Fruit fly (Drosophila melanogaster) whole organism, embryonic: Measurements from ENCODE around the gene CG14839.

Experiments
- Atf3 ChIP-seq: fragments of 200-800 bp; sonication (Bioruptor generic); optimal IDR thresholded peaks from 3 replicates; lab custom pipeline; 2016; ENCODE audit warnings: missing biosample characterization, missing genetic modification characterization
- CG10366 ChIP-seq: fragments of 200-800 bp; sonication (Bioruptor generic); IDR thresholded peaks from 2 replicates; pipeline ENCODE4 v1.3.6; 2022; ENCODE audit warnings: missing biosample characterization, missing genetic modification characterization
- CG10959 ChIP-seq: fragments of 200-800 bp; sonication (Bioruptor generic); IDR thresholded peaks from 2 replicates; pipeline ENCODE4 v1.3.6; 2022; ENCODE audit warnings: missing biosample characterization, missing genetic modification characterization
- CG10979 ChIP-seq: fragments of 200-800 bp; sonication (Bioruptor generic); optimal IDR thresholded peaks from 2 replicates; lab custom pipeline; 2018; ENCODE audit warnings: missing biosample characterization, mild to moderate bottlenecking, missing genetic modification characterization, moderate library complexity
- CG11398 ChIP-seq: fragments of 200-800 bp; sonication (Bioruptor generic); optimal IDR thresholded peaks from 2 replicates; lab custom pipeline; 2016; ENCODE audit warnings: missing biosample characterization, missing genetic modification characterization
- CG1603 ChIP-seq: fragments of 200-800 bp; sonication (Bioruptor generic); optimal IDR thresholded peaks from 2 replicates; lab custom pipeline; 2019; ENCODE audit warnings: missing biosample characterization, mild to moderate bottlenecking, missing genetic modification characterization, moderate library complexity
- CG16813 ChIP-seq: fragments of 200-800 bp; sonication (Bioruptor generic); IDR thresholded peaks from 3 replicates; pipeline ENCODE4 v1.3.6; 2022; ENCODE audit warnings: missing biosample characterization, missing genetic modification characterization; ENCODE audit not compliant: partially characterized antibody
- CG16815 ChIP-seq: fragments of 200-800 bp; sonication (Bioruptor generic); optimal IDR thresholded peaks from 3 replicates; lab custom pipeline; 2017; ENCODE audit warnings: missing biosample characterization, mild to moderate bottlenecking, missing genetic modification characterization
- CG18262 ChIP-seq: fragments of 200-800 bp; optimal IDR thresholded peaks from 3 replicates; lab custom pipeline; 2019; ENCODE audit warnings: missing biosample characterization, mild to moderate bottlenecking, missing genetic modification characterization, moderate library complexity
- CG18599 ChIP-seq: fragments of 200-800 bp; sonication (Bioruptor generic); optimal IDR thresholded peaks from 3 replicates; lab custom pipeline; 2017; ENCODE audit warnings: missing biosample characterization, missing genetic modification characterization, mild to moderate bottlenecking, moderate library complexity, missing genetic modification reagents
- CG2120 ChIP-seq: fragments of 200-800 bp; sonication (Bioruptor generic); optimal IDR thresholded peaks from 3 replicates; lab custom pipeline; 2016; ENCODE audit warnings: missing biosample characterization, missing genetic modification characterization
- CG2712 ChIP-seq: fragments of 200-800 bp; optimal IDR thresholded peaks from 3 replicates; lab custom pipeline; 2019; ENCODE audit warnings: missing biosample characterization, mild to moderate bottlenecking, missing genetic modification characterization, moderate library complexity
- CG31388 ChIP-seq: fragments of 200-800 bp; sonication (Bioruptor generic); optimal IDR thresholded peaks from 2 replicates; lab custom pipeline; 2016; ENCODE audit warnings: missing biosample characterization, missing genetic modification characterization
- CG3847 ChIP-seq: fragments of 200-800 bp; sonication (Bioruptor generic); IDR thresholded peaks from 2 replicates; pipeline ENCODE4 v1.3.6; 2022; ENCODE audit warnings: missing biosample characterization, missing genetic modification characterization
- CG4404 ChIP-seq: fragments of 200-800 bp; sonication (Bioruptor generic); IDR thresholded peaks from 2 replicates; pipeline ENCODE4 v1.3.6; 2022; ENCODE audit warnings: missing biosample characterization, missing genetic modification characterization
- CG6175 ChIP-seq: fragments of 200-800 bp; sonication (Bioruptor generic); IDR thresholded peaks from 3 replicates; pipeline ENCODE4 v1.3.6; 2022; ENCODE audit warnings: missing biosample characterization, missing genetic modification characterization
- CG6854 ChIP-seq: fragments of 200-800 bp; sonication (Bioruptor generic); optimal IDR thresholded peaks from 3 replicates; lab custom pipeline; 2017; ENCODE audit warnings: missing biosample characterization, mild to moderate bottlenecking, missing genetic modification characterization
- CG8281 ChIP-seq: fragments of 200-800 bp; sonication (Bioruptor generic); optimal IDR thresholded peaks from 2 replicates; lab custom pipeline; 2018; ENCODE audit warnings: missing biosample characterization, mild to moderate bottlenecking, missing genetic modification characterization, moderate library complexity
- CkIIα-i1 ChIP-seq: fragments of 200-800 bp; sonication (Bioruptor generic); IDR thresholded peaks from 2 replicates; pipeline ENCODE4 v1.3.6; 2022; ENCODE audit warnings: missing biosample characterization, missing genetic modification characterization
- Drgx ChIP-seq: fragments of 200-800 bp; sonication (Bioruptor generic); IDR thresholded peaks from 2 replicates; pipeline ENCODE4 v1.3.6; 2022; ENCODE audit warnings: missing biosample characterization, missing genetic modification characterization
- Fer1 ChIP-seq: fragments of 200-800 bp; sonication (Bioruptor generic); optimal IDR thresholded peaks from 2 replicates; lab custom pipeline; 2017; ENCODE audit warnings: missing biosample characterization, mild to moderate bottlenecking, missing genetic modification characterization
- Hr3 ChIP-seq: fragments of 200-800 bp; sonication (Bioruptor generic); optimal IDR thresholded peaks from 3 replicates; lab custom pipeline; 2016; ENCODE audit warnings: missing biosample characterization, missing genetic modification characterization
- Kr ChIP-seq: fragments of 200-800 bp; sonication (Bioruptor generic); optimal IDR thresholded peaks from 2 replicates; lab custom pipeline; 2017; ENCODE audit warnings: missing biosample characterization, mild to moderate bottlenecking, missing genetic modification characterization
- Med ChIP-seq: fragments of 200-800 bp; sonication (Bioruptor generic); peaks from one replicate; lab custom pipeline; 2016; ENCODE audit warnings: missing biosample characterization, missing genetic modification characterization, mild to moderate bottlenecking, inconsistent platforms, moderate library complexity
- NK7.1 ChIP-seq: fragments of 200-800 bp; sonication (Bioruptor generic); optimal IDR thresholded peaks from 3 replicates; lab custom pipeline; 2016; ENCODE audit warnings: missing biosample characterization, missing genetic modification characterization
- Nf-YA ChIP-seq: fragments of 200-800 bp; sonication (Bioruptor generic); IDR thresholded peaks from 2 replicates; pipeline ENCODE4 v1.3.6; 2022; ENCODE audit warnings: missing biosample characterization, missing genetic modification characterization
- Optix ChIP-seq: fragments of 200-800 bp; sonication (Bioruptor generic); IDR thresholded peaks from 3 replicates; pipeline ENCODE4 v1.3.6; 2022; ENCODE audit warnings: missing biosample characterization, missing genetic modification characterization
- Sin3A ChIP-seq: fragments of >200 bp; optimal IDR thresholded peaks from 2 replicates; lab custom pipeline; 2018
- Taf1 ChIP-seq: fragments of 200-800 bp; sonication (Bioruptor generic); IDR thresholded peaks from 2 replicates; pipeline ENCODE4 v1.3.6; 2022; ENCODE audit warnings: missing biosample characterization, missing genetic modification characterization
- Tbp ChIP-seq: fragments of >200 bp; optimal IDR thresholded peaks from 2 replicates; lab custom pipeline; 2018; ENCODE audit warnings: missing biosample characterization, missing genetic modification characterization
- Usf ChIP-seq: fragments of 200-800 bp; sonication (Bioruptor generic); optimal IDR thresholded peaks from 2 replicates; lab custom pipeline; 2017; ENCODE audit warnings: missing genotype, missing biosample characterization, missing genetic modification characterization
- abd-A ChIP-seq: fragments of 200-800 bp; sonication (Bioruptor generic); optimal IDR thresholded peaks from 3 replicates; lab custom pipeline; 2019; ENCODE audit warnings: missing biosample characterization, mild to moderate bottlenecking, missing genetic modification characterization, moderate library complexity
- bab2 ChIP-seq: fragments of 200-800 bp; sonication (Bioruptor generic); optimal IDR thresholded peaks from 2 replicates; lab custom pipeline; 2016; ENCODE audit warnings: missing biosample characterization, missing genetic modification characterization
- bbx ChIP-seq: fragments of 200-800 bp; sonication (Bioruptor generic); IDR thresholded peaks from 2 replicates; pipeline ENCODE4 v1.3.6; 2022; ENCODE audit warnings: missing biosample characterization, missing genetic modification characterization; ENCODE audit not compliant: partially characterized antibody
- chinmo ChIP-seq: fragments of 200-800 bp; sonication (Bioruptor generic); IDR thresholded peaks from 4 replicates; pipeline ENCODE4 v1.3.6; 2022; ENCODE audit warnings: missing biosample characterization, missing genetic modification characterization; ENCODE audit not compliant: partially characterized antibody
- crc ChIP-seq: fragments of 200-800 bp; sonication (Bioruptor generic); optimal IDR thresholded peaks from 2 replicates; lab custom pipeline; 2016; ENCODE audit warnings: missing biosample characterization, missing genetic modification characterization
- crp ChIP-seq, 2 experiments: fragments of 200-800 bp; sonication (Bioruptor generic); optimal IDR thresholded peaks; 2 replicates in 1 of 2; 3 replicates in 1 of 2; lab custom pipeline; 2017; ENCODE audit warnings: missing biosample characterization in 2 of 2, missing genetic modification characterization in 2 of 2, mild to moderate bottlenecking in 1 of 2, moderate library complexity in 1 of 2
- cwo ChIP-seq: fragments of 200-800 bp; sonication (Bioruptor generic); optimal IDR thresholded peaks from 3 replicates; lab custom pipeline; 2017; ENCODE audit warnings: missing biosample characterization, missing genetic modification characterization, mild to moderate bottlenecking, moderate library complexity, missing genetic modification reagents
- fd3F ChIP-seq: fragments of 200-800 bp; sonication (Bioruptor generic); optimal IDR thresholded peaks from 2 replicates; lab custom pipeline; 2018; ENCODE audit warnings: missing biosample characterization, mild to moderate bottlenecking, missing genetic modification characterization, moderate library complexity
- gfzf ChIP-seq: fragments of 200-800 bp; sonication (Bioruptor generic); optimal IDR thresholded peaks from 2 replicates; lab custom pipeline; 2016; ENCODE audit warnings: missing biosample characterization, mild to moderate bottlenecking, missing genetic modification characterization, moderate library complexity
- gsb-n ChIP-seq: fragments of 200-800 bp; sonication (Bioruptor generic); optimal IDR thresholded peaks from 3 replicates; lab custom pipeline; 2018; ENCODE audit warnings: missing biosample characterization, mild to moderate bottlenecking, missing genetic modification characterization
- kay ChIP-seq: fragments of 200-800 bp; sonication (Bioruptor generic); optimal IDR thresholded peaks from 2 replicates; lab custom pipeline; 2016; ENCODE audit warnings: missing biosample characterization, missing genetic modification characterization
- maf-S ChIP-seq: fragments of 200-800 bp; sonication (Bioruptor generic); optimal IDR thresholded peaks from 2 replicates; lab custom pipeline; 2016; ENCODE audit warnings: missing biosample characterization, missing genetic modification characterization
- nerfin-2 ChIP-seq: fragments of 200-800 bp; sonication (Bioruptor generic); IDR thresholded peaks from 2 replicates; pipeline ENCODE4 v1.3.6; 2022; ENCODE audit warnings: missing biosample characterization, missing genetic modification characterization; ENCODE audit not compliant: partially characterized antibody
- pb ChIP-seq: fragments of 200-800 bp; sonication (Bioruptor generic); optimal IDR thresholded peaks from 3 replicates; lab custom pipeline; 2016; ENCODE audit warnings: missing biosample characterization, missing genetic modification characterization
- peb ChIP-seq: fragments of 200-800 bp; sonication (Bioruptor generic); IDR thresholded peaks from 2 replicates; pipeline ENCODE4 v1.3.6; 2022; ENCODE audit warnings: missing biosample characterization, missing genetic modification characterization
- prd ChIP-seq, 3 experiments: fragments of >200 bp in 2 of 3; fragments of 200-800 bp in 1 of 3; sonication (Bioruptor generic) in 1 of 3; optimal IDR thresholded peaks in 2 of 3; IDR thresholded peaks in 1 of 3; 2 replicates in 2 of 3; 3 replicates in 1 of 3; pipeline versions ENCODE4 v1.3.6 to Lab custom; 2017 to 2022; ENCODE audit warnings: missing biosample characterization in 1 of 3, missing genetic modification characterization in 1 of 3
- repo ChIP-seq: fragments of 200-800 bp; sonication (Bioruptor generic); optimal IDR thresholded peaks from 2 replicates; lab custom pipeline; 2016; ENCODE audit warnings: missing biosample characterization, missing genetic modification characterization
- shn ChIP-seq: fragments of 200-800 bp; sonication (Bioruptor generic); optimal IDR thresholded peaks from 3 replicates; lab custom pipeline; 2016; ENCODE audit warnings: missing biosample characterization, missing genetic modification characterization
- vvl ChIP-seq: fragments of 200-800 bp; sonication (Bioruptor generic); IDR thresholded peaks from 2 replicates; pipeline ENCODE4 v1.3.6; 2022; ENCODE audit warnings: missing biosample characterization, missing genetic modification characterization
- wek ChIP-seq: fragments of 200-800 bp; sonication (Bioruptor generic); optimal IDR thresholded peaks from 3 replicates; lab custom pipeline; 2018; ENCODE audit warnings: missing biosample characterization, mild to moderate bottlenecking, missing genetic modification characterization, moderate library complexity
- zfh2 ChIP-seq: fragments of 200-800 bp; sonication (Bioruptor generic); optimal IDR thresholded peaks from 2 replicates; lab custom pipeline; 2016; ENCODE audit warnings: missing biosample characterization, missing genetic modification characterization

CG14839 gene

dm6 chr3R:14297489-14297888 is 35.3 kb downstream of the CG14839 start:
- TF ChIP-seq Optix (no peak), fd3F (GFP tag; lab: Kevin White, UChicago) (no peak), Nf-YA (GFP tag; lab: Robert Waterston, UW) (no peak), CG6854 (no peak), CG1603 (tag; lab: Kevin White, UChicago) (no peak), CG8281 (tag; lab: Kevin White, UChicago) (no peak), nerfin-2 (GFP tag; lab: Robert Waterston, UW) (no peak), CG10979 (tag; lab: Kevin White, UChicago) (no peak), CG3847 (GFP tag; lab: Robert Waterston, UW) (no peak), CG11398 (GFP tag; lab: Kevin White, UChicago) (no peak), cwo (GFP tag; lab: Kevin White, UChicago) (peak; percentile 47), CG4404 (no peak), Tbp (GFP tag; lab: Kevin White, UChicago) (no peak), CkIIα-i1 (no peak), Taf1 (GFP tag; lab: Robert Waterston, UW) (no peak), crp (GFP tag; optimal IDR thresholded peaks at IDR 0.05; lab: Kevin White, UChicago) (no peak), kay (GFP tag; lab: Kevin White, UChicago) (no peak), wek (GFP tag; lab: Kevin White, UChicago) (peak; percentile 5), CG16815 (no peak), CG2120 (GFP tag; lab: Kevin White, UChicago) (no peak), shn (no peak), CG18599 (GFP tag; lab: Kevin White, UChicago) (no peak), CG6175 (no peak), Atf3 (GFP tag; lab: Kevin White, UChicago) (no peak), peb (GFP tag; lab: Robert Waterston, UW) (no peak), Fer1 (GFP tag; lab: Kevin White, UChicago) (no peak), bbx (no peak), NK7.1 (no peak), gfzf (GFP tag; lab: Kevin White, UChicago) (no peak), Hr3 (no peak), gsb-n (no peak), pb (GFP tag; lab: Kevin White, UChicago) (no peak), abd-A (tag; lab: Kevin White, UChicago) (no peak), prd (optimal IDR thresholded peaks at IDR 0.05; lab: Kevin White, UChicago) (no peak), prd (GFP tag; IDR thresholded peaks at IDR 0.05; lab: Robert Waterston, UW) (no peak), maf-S (GFP tag; lab: Kevin White, UChicago) (no peak), zfh2 (GFP tag; lab: Kevin White, UChicago) (no peak), CG2712 (tag; lab: Kevin White, UChicago) (no peak), bab2 (GFP tag; lab: Kevin White, UChicago) (no peak), chinmo (GFP tag; lab: Robert Waterston, UW) (0 out of 4 replicates have a peak, but pooled peaks have one; percentile 63), CG16813 (no peak), Drgx (0 out of 2 replicates have a peak, but pooled peaks have one; percentile 8), vvl (GFP tag; lab: Robert Waterston, UW) (peak; percentile 23; the same call in 1 of the 2 replicates), CG31388 (GFP tag; lab: Kevin White, UChicago) (no peak), Sin3A (lab: Kevin White, UChicago) (no peak), CG18262 (tag; lab: Kevin White, UChicago) (no peak), CG10959 (no peak), crc (GFP tag; lab: Kevin White, UChicago) (no peak), Med (GFP tag; lab: Kevin White, UChicago) (peak; percentile 51), Kr (GFP tag; lab: Kevin White, UChicago) (no peak), CG10366 (GFP tag; lab: Robert Waterston, UW) (no peak), Usf (GFP tag; lab: Kevin White, UChicago) (no peak), repo (GFP tag; lab: Kevin White, UChicago) (no peak)
